Fruit fly (Drosophila melanogaster) whole organism, embryonic: ENCODE measurements around the gene CG16717.

Experiments
- Abd-B ChIP-seq: fragments of 200-800 bp; sonication (Bioruptor generic); optimal IDR thresholded peaks from 2 replicates; lab custom pipeline; 2018; ENCODE audit warnings: missing biosample characterization, mild to moderate bottlenecking, missing genetic modification characterization, moderate library complexity
- Atf-2 ChIP-seq: fragments of 200-800 bp; sonication (Bioruptor generic); optimal IDR thresholded peaks from 2 replicates; lab custom pipeline; 2016; ENCODE audit warnings: missing biosample characterization, missing genetic modification characterization
- Atf6 ChIP-seq: fragments of 200-800 bp; sonication (Bioruptor generic); IDR thresholded peaks from 2 replicates; pipeline ENCODE4 v1.3.6; 2022; ENCODE audit warnings: missing biosample characterization, missing genetic modification characterization
- Awh ChIP-seq: fragments of 200-800 bp; sonication (Bioruptor generic); IDR thresholded peaks from 2 replicates; pipeline ENCODE4, ENCODE4 v1.3.6; 2022; ENCODE audit warnings: missing biosample characterization, missing genetic modification characterization
- CG10267 ChIP-seq: fragments of 200-800 bp; sonication (Bioruptor generic); optimal IDR thresholded peaks from 2 replicates; lab custom pipeline; 2018; ENCODE audit warnings: missing biosample characterization, mild to moderate bottlenecking, missing genetic modification characterization, moderate library complexity
- CG11456 ChIP-seq: fragments of 200-800 bp; sonication (Bioruptor generic); IDR thresholded peaks from 3 replicates; pipeline ENCODE4 v1.3.6; 2022; ENCODE audit warnings: missing biosample characterization, missing genetic modification characterization
- CG12104 ChIP-seq: fragments of 200-800 bp; sonication (Bioruptor generic); optimal IDR thresholded peaks from 3 replicates; lab custom pipeline; 2016; ENCODE audit warnings: missing biosample characterization, missing genetic modification characterization
- CG12299 ChIP-seq: fragments of 200-800 bp; sonication (Bioruptor generic); optimal IDR thresholded peaks from 2 replicates; lab custom pipeline; 2018; ENCODE audit warnings: missing biosample characterization, mild to moderate bottlenecking, missing genetic modification characterization
- CG13296 ChIP-seq: fragments of 200-800 bp; sonication (Bioruptor generic); optimal IDR thresholded peaks from 3 replicates; lab custom pipeline; 2018; ENCODE audit warnings: missing biosample characterization, mild to moderate bottlenecking, missing genetic modification characterization
- CG14667 ChIP-seq: fragments of 200-800 bp; sonication (Bioruptor generic); IDR thresholded peaks from 2 replicates; pipeline ENCODE4 v1.3.6; 2022; ENCODE audit warnings: missing biosample characterization, missing genetic modification characterization
- CG1603 ChIP-seq: fragments of 200-800 bp; sonication (Bioruptor generic); optimal IDR thresholded peaks from 2 replicates; lab custom pipeline; 2019; ENCODE audit warnings: missing biosample characterization, mild to moderate bottlenecking, missing genetic modification characterization, moderate library complexity
- CG17802 ChIP-seq: fragments of 200-800 bp; sonication (Bioruptor generic); optimal IDR thresholded peaks from 2 replicates; lab custom pipeline; 2018; ENCODE audit warnings: missing biosample characterization, mild to moderate bottlenecking, missing genetic modification characterization, moderate library complexity
- CG18599 ChIP-seq: fragments of 200-800 bp; sonication (Bioruptor generic); optimal IDR thresholded peaks from 3 replicates; lab custom pipeline; 2017; ENCODE audit warnings: missing biosample characterization, missing genetic modification characterization, mild to moderate bottlenecking, moderate library complexity, missing genetic modification reagents
- CG3281 ChIP-seq: fragments of 200-800 bp; sonication (Bioruptor generic); optimal IDR thresholded peaks from 3 replicates; lab custom pipeline; 2017; ENCODE audit warnings: missing biosample characterization, mild to moderate bottlenecking, missing genetic modification characterization
- CG34376 ChIP-seq: fragments of 200-800 bp; sonication (Bioruptor generic); optimal IDR thresholded peaks from 2 replicates; lab custom pipeline; 2018; ENCODE audit warnings: missing biosample characterization, mild to moderate bottlenecking, missing genetic modification characterization
- CG6254 ChIP-seq: fragments of 200-800 bp; sonication (Bioruptor generic); optimal IDR thresholded peaks from 3 replicates; lab custom pipeline; 2017; ENCODE audit warnings: mild to moderate bottlenecking, missing biosample characterization, missing genetic modification reagents, missing genetic modification characterization
- CG7372 ChIP-seq: fragments of 200-800 bp; sonication (Bioruptor generic); IDR thresholded peaks from 2 replicates; pipeline ENCODE4 v1.3.6; 2022; ENCODE audit warnings: missing biosample characterization, missing genetic modification characterization
- CG8290 ChIP-seq, 3 experiments: fragments of 200-800 bp; sonication (Bioruptor generic); optimal IDR thresholded peaks; 2 replicates each; lab custom pipeline; 2016 to 2019; ENCODE audit warnings: missing biosample characterization in 3 of 3, missing genetic modification characterization in 3 of 3, mild to moderate bottlenecking in 2 of 3, moderate library complexity in 1 of 3
- CTCF ChIP-seq: fragments of 200-800 bp; sonication (Bioruptor generic); optimal IDR thresholded peaks from 2 replicates; lab custom pipeline; 2017; ENCODE audit warnings: missing biosample characterization, mild to moderate bottlenecking, missing genetic modification characterization, moderate library complexity
- D19A ChIP-seq: fragments of 200-800 bp; optimal IDR thresholded peaks from 3 replicates; lab custom pipeline; 2019; ENCODE audit warnings: missing biosample characterization, mild to moderate bottlenecking, missing genetic modification characterization, moderate library complexity
- Dfd ChIP-seq, 2 experiments: fragments of >200 bp; optimal IDR thresholded peaks; 2 replicates each; lab custom pipeline; 2017; ENCODE audit warnings: missing biosample characterization in 2 of 2, missing genetic modification characterization in 2 of 2
- Myb ChIP-seq: fragments of 200-800 bp; sonication (Bioruptor generic); optimal IDR thresholded peaks from 2 replicates; lab custom pipeline; 2016; ENCODE audit warnings: missing biosample characterization, missing genetic modification characterization
- Pdp1 ChIP-seq, 2 experiments: fragments of 200-800 bp; sonication (Bioruptor generic); optimal IDR thresholded peaks; 3 replicates each; lab custom pipeline; 2016; ENCODE audit warnings: missing biosample characterization in 2 of 2, missing genetic modification characterization in 2 of 2, mild to moderate bottlenecking in 1 of 2, moderate library complexity in 1 of 2
- Trl ChIP-seq, 3 experiments: fragments of >200 bp in 2 of 3; fragments of 200-800 bp in 1 of 3; sonication (Bioruptor generic) in 1 of 3; optimal IDR thresholded peaks; 2 replicates in 1 of 3; 3 replicates in 2 of 3; lab custom pipeline; 2016 to 2017; ENCODE audit warnings: missing biosample characterization in 1 of 3, missing genetic modification characterization in 1 of 3
- Usf ChIP-seq: fragments of 200-800 bp; sonication (Bioruptor generic); optimal IDR thresholded peaks from 2 replicates; lab custom pipeline; 2017; ENCODE audit warnings: missing genotype, missing biosample characterization, missing genetic modification characterization
- ap ChIP-seq: fragments of 200-800 bp; sonication (Bioruptor generic); IDR thresholded peaks from 2 replicates; pipeline ENCODE4 v1.3.6; 2022; ENCODE audit warnings: missing biosample characterization, missing genetic modification characterization
- ash1 ChIP-seq: fragments of 200-800 bp; sonication (Bioruptor generic); optimal IDR thresholded peaks from 2 replicates; lab custom pipeline; 2018; ENCODE audit warnings: missing biosample characterization, mild to moderate bottlenecking, missing genetic modification characterization
- br ChIP-seq: fragments of >200 bp; optimal IDR thresholded peaks from 2 replicates; lab custom pipeline; 2017
- caup ChIP-seq: fragments of 200-800 bp; sonication (Bioruptor generic); optimal IDR thresholded peaks from 3 replicates; lab custom pipeline; 2017; ENCODE audit warnings: missing biosample characterization, mild to moderate bottlenecking, missing genetic modification characterization, moderate library complexity; ENCODE audit not compliant: severe bottlenecking
- cg ChIP-seq: fragments of 200-800 bp; sonication (Bioruptor generic); optimal IDR thresholded peaks from 3 replicates; lab custom pipeline; 2019; ENCODE audit warnings: missing biosample characterization, mild to moderate bottlenecking, missing genetic modification characterization, moderate library complexity
- chinmo ChIP-seq: fragments of 200-800 bp; sonication (Bioruptor generic); IDR thresholded peaks from 4 replicates; pipeline ENCODE4 v1.3.6; 2022; ENCODE audit warnings: missing biosample characterization, missing genetic modification characterization; ENCODE audit not compliant: partially characterized antibody
- croc ChIP-seq: fragments of 200-800 bp; sonication (Bioruptor generic); conservative IDR thresholded peaks from 3 replicates; pipeline ENCODE4 v1.3.6; 2022; ENCODE audit warnings: missing biosample characterization, missing genetic modification characterization
- crol ChIP-seq: fragments of 200-800 bp; sonication (Bioruptor generic); IDR thresholded peaks from 2 replicates; pipeline ENCODE4 v1.3.6; 2022; ENCODE audit warnings: missing biosample characterization, missing genetic modification characterization
- disco-r ChIP-seq: fragments of 200-800 bp; sonication (Bioruptor generic); optimal IDR thresholded peaks from 2 replicates; lab custom pipeline; 2016; ENCODE audit warnings: missing biosample characterization, missing genetic modification characterization
- dysf ChIP-seq: fragments of 200-800 bp; sonication (Bioruptor generic); IDR thresholded peaks from 3 replicates; pipeline ENCODE4 v1.3.6; 2022; ENCODE audit warnings: missing biosample characterization, missing genetic modification characterization
- eve ChIP-seq, 2 experiments: fragments of >200 bp; optimal IDR thresholded peaks; 2 replicates each; lab custom pipeline; 2017; ENCODE audit warnings: missing biosample characterization in 2 of 2, missing genetic modification characterization in 2 of 2
- lilli ChIP-seq: fragments of 200-800 bp; sonication (Bioruptor generic); optimal IDR thresholded peaks from 3 replicates; lab custom pipeline; 2016; ENCODE audit warnings: missing biosample characterization, missing genetic modification characterization
- phol ChIP-seq: fragments of 200-800 bp; sonication (Bioruptor generic); optimal IDR thresholded peaks from 3 replicates; lab custom pipeline; 2018; ENCODE audit warnings: missing biosample characterization, mild to moderate bottlenecking, missing genetic modification characterization, moderate library complexity
- prd ChIP-seq, 3 experiments: fragments of >200 bp in 2 of 3; fragments of 200-800 bp in 1 of 3; sonication (Bioruptor generic) in 1 of 3; optimal IDR thresholded peaks in 2 of 3; IDR thresholded peaks in 1 of 3; 2 replicates in 2 of 3; 3 replicates in 1 of 3; pipeline versions ENCODE4 v1.3.6 to Lab custom; 2017 to 2022; ENCODE audit warnings: missing biosample characterization in 1 of 3, missing genetic modification characterization in 1 of 3
- sens ChIP-seq: fragments of 200-800 bp; sonication (Bioruptor generic); peaks from one replicate; lab custom pipeline; 2016; ENCODE audit warnings: missing biosample characterization, missing genetic modification characterization
- sqz ChIP-seq: fragments of 200-800 bp; sonication (Bioruptor generic); optimal IDR thresholded peaks from 3 replicates; lab custom pipeline; 2018; ENCODE audit warnings: missing biosample characterization, mild to moderate bottlenecking, missing genetic modification characterization
- ssp ChIP-seq: fragments of 200-800 bp; sonication (Bioruptor generic); IDR thresholded peaks from 2 replicates; pipeline ENCODE4 v1.3.6; 2022; ENCODE audit warnings: missing biosample characterization, missing genetic modification characterization
- sug ChIP-seq: fragments of 200-800 bp; optimal IDR thresholded peaks from 2 replicates; lab custom pipeline; 2019; ENCODE audit warnings: missing biosample characterization, mild to moderate bottlenecking, missing genetic modification characterization, moderate library complexity
- tap ChIP-seq: fragments of 200-800 bp; optimal IDR thresholded peaks from 3 replicates; lab custom pipeline; 2019; ENCODE audit warnings: missing biosample characterization, mild to moderate bottlenecking, missing genetic modification characterization, moderate library complexity
- yki ChIP-seq: fragments of >200 bp; optimal IDR thresholded peaks from 3 replicates; lab custom pipeline; 2018

The CG16717 gene

DNA sequence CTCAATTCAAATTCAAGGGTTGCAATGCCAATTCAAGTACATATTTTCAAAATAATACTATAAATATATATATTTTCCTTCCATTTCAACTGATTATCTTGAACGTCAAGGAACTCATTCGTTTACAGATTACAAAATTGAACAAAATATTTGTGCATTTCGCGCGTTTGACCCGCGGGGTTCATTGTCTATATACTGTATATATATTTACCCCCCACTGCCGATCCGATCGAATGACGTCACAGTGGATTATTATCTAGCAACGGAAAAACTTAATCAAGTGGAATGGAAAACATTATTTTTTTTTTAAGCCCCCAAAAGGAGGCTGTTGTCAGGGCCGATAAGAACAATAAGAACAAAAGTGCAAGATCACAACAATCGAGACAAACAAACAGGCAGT lies 8.5 kb downstream of the CG16717 start:
- TF ChIP-seq sug (tag; lab: Kevin White, UChicago) (peak; percentile 29), CG34376 (GFP tag; lab: Kevin White, UChicago) (peak; percentile 4), crol (GFP tag; lab: Robert Waterston, UW) (peak; percentile 42; the same call in 1 of the 2 replicates), CG13296 (GFP tag; lab: Kevin White, UChicago) (no peak)
- TF ChIP-seq, all 482 proteins: peak for 3

DNA sequence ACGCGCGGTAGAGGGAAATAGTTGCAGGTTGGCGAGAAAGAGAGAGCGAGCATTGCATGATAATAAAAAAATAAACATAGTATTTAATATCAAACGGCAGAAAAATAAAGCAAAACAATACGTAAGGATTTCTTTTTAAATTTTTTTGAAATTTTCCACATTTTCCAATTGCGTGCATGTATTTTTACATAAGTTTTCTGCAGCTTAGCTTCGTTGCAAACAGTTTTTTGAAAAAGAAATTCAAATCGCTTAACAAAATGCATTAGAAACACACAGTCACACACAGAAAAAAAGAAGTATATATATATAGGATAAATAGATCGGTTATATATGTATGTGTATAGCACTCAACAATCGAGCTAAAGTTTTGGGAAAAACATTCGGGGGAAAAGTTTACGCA lies 9.7 kb downstream of the CG16717 start:
- peak; percentile 29 for TF ChIP-seq sens (GFP tag; lab: Kevin White, UChicago)
- TF ChIP-seq CG17802 (tag; lab: Kevin White, UChicago): no peak

- TF ChIP-seq CG1603 (tag; lab: Kevin White, UChicago) (no peak), CG8290 (GFP tag; optimal IDR thresholded peaks at IDR 0.05; lab: Kevin White, UChicago) (no peak), CG8290 (tag; optimal IDR thresholded peaks at IDR 0.05; lab: Kevin White, UChicago) (no peak), croc (GFP tag; lab: Robert Waterston, UW) (no peak), CG18599 (no peak), dysf (GFP tag; lab: Robert Waterston, UW) (no peak), CG14667 (GFP tag; lab: Robert Waterston, UW) (no peak), Atf-2 (GFP tag; lab: Kevin White, UChicago) (no peak), Abd-B (GFP tag; lab: Kevin White, UChicago) (no peak), cg (GFP tag; lab: Kevin White, UChicago) (peak; percentile 17), Pdp1 (GFP tag; optimal IDR thresholded peaks at IDR 0.05; lab: Kevin White, UChicago) (no peak), caup (GFP tag; lab: Kevin White, UChicago) (no peak), CTCF (no peak), br (lab: Kevin White, UChicago) (no peak), D19A (tag; lab: Kevin White, UChicago) (no peak), Atf6 (GFP tag; lab: Robert Waterston, UW) (0 out of 2 replicates have a peak, but pooled peaks have one; percentile 37), Usf (GFP tag; lab: Kevin White, UChicago) (no peak), Trl (optimal IDR thresholded peaks at IDR 0.05; lab: Kevin White, UChicago) (peak in 1 of 2 experiments; percentile 5), Trl (GFP tag; optimal IDR thresholded peaks at IDR 0.05; lab: Kevin White, UChicago) (no peak), chinmo (GFP tag; lab: Robert Waterston, UW) (0 out of 4 replicates have a peak, but pooled peaks have one; percentile 23), CG12299 (tag; lab: Kevin White, UChicago) (no peak), CG7372 (GFP tag; lab: Robert Waterston, UW) (peak; percentile 59; the same call in 1 of the 2 replicates), CG3281 (GFP tag; lab: Kevin White, UChicago) (no peak), phol (tag; lab: Kevin White, UChicago) (no peak), eve (GFP tag; optimal IDR thresholded peaks at IDR 0.05; lab: Kevin White, UChicago) (no peak), CG10267 (tag; lab: Kevin White, UChicago) (no peak), disco-r (GFP tag; lab: Kevin White, UChicago) (no peak)
Measured at dm6 chr3L:9689809-9690208, 10.8 kb downstream of the CG16717 start.

DNA sequence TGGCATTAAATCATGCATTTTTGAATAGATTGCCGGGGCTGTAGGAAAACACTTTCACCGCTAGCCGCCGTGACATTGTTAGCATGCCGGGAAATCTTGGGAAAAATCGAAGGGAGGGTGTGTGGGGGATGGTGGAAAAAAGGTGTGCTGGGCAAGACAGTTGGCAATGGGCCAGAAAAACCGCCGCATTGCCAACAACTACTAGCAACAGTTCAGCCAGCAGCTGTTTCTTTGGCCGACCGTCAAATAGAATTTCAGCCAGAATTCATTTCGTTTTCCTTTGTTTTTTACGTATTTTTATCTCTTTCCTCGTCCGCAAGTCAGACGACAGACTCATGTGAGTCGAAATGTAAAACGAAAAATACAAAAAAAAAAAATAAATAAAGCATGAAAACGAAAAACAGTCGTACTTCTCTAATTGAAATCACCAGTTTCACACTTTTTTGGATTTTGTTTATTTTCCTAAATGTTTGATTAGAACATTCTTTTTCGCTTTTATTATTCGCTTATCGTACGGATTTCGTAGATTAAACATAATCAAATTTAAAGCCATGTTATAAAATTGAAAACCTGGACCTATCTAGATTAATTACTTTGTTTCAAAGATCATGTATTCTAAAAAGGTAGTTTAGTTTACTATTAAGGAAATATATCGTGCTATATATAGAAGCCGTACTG lies 11.9 kb downstream of the CG16717 start:
- TF ChIP-seq lilli (GFP tag; lab: Kevin White, UChicago): peak; percentile 40
- TF ChIP-seq prd (optimal IDR thresholded peaks at IDR 0.05; lab: Kevin White, UChicago): no peak
- TF ChIP-seq prd (GFP tag; IDR thresholded peaks at IDR 0.05; lab: Robert Waterston, UW): peak; percentile 18; the same call in 1 of the 3 replicates
- TF ChIP-seq sqz: no peak
- TF ChIP-seq yki (lab: Kevin White, UChicago): no peak
- TF ChIP-seq Awh (GFP tag; lab: Robert Waterston, UW): no peak
- no peak for TF ChIP-seq CG11456 (GFP tag; lab: Robert Waterston, UW)
- TF ChIP-seq tap (tag; lab: Kevin White, UChicago): peak; percentile 18
- peak; percentile 9 for TF ChIP-seq CG12104
- no peak for TF ChIP-seq CG6254 (GFP tag; lab: Kevin White, UChicago)
- 0 out of 2 replicates have a peak, but pooled peaks have one; percentile 6 for TF ChIP-seq ap
- peak; percentile 24 for TF ChIP-seq Myb (GFP tag; lab: Kevin White, UChicago)
- TF ChIP-seq ash1: no peak
- TF ChIP-seq Dfd (GFP tag; optimal IDR thresholded peaks at IDR 0.05; lab: Kevin White, UChicago): no peak
- no peak for TF ChIP-seq ssp
